Fruit fly (Drosophila melanogaster): Measurements from ENCODE around the gene CG1951.

dm6 chr3R:29067091-29067490 is 40.1 kb downstream of the CG1951 start:
- TF ChIP-seq Myc (optimal IDR thresholded peaks at IDR 0.05), result no peak
- no peak for TF ChIP-seq tai (GFP tag; optimal IDR thresholded peaks at IDR 0.05)
- TF ChIP-seq dl (GFP tag; optimal IDR thresholded peaks at IDR 0.05; ENCODE audit: insufficient read depth in 1 of 2, partially characterized antibody in 2 of 2), result no peak
- no peak for TF ChIP-seq Abd-B (GFP tag; optimal IDR thresholded peaks at IDR 0.05)
- TF ChIP-seq Vsx2 (GFP tag; optimal IDR thresholded peaks at IDR 0.05; ENCODE audit: partially characterized antibody), result no peak
- TF ChIP-seq GATAd (GFP tag; optimal IDR thresholded peaks at IDR 0.05), result no peak
- no peak for TF ChIP-seq dsf (GFP tag; optimal IDR thresholded peaks at IDR 0.05; ENCODE audit: borderline replicate concordance)
- TF ChIP-seq usp (GFP tag; optimal IDR thresholded peaks at IDR 0.05), result no peak
- no peak for TF ChIP-seq psq (GFP tag; optimal IDR thresholded peaks at IDR 0.05)
- no peak for TF ChIP-seq Dfd (GFP tag; optimal IDR thresholded peaks at IDR 0.05)

Measured in whole organism, wandering third instar larva.